Fruit fly (Drosophila melanogaster): ENCODE results near the gene 4E-T.

The 4E-T gene

dm6 chr4:930311-931198 is 27.6 kb downstream of the 4E-T start, which contains the start of gene eIF4G1 (continued):
- TF ChIP-seq Ets97D (GFP tag; optimal IDR thresholded peaks at IDR 0.05) (peak; percentile 39), tll (GFP tag; optimal IDR thresholded peaks at IDR 0.05) (no peak), PHDP (tag; optimal IDR thresholded peaks at IDR 0.05) (no peak), corto (GFP tag; optimal IDR thresholded peaks at IDR 0.05) (no peak), CG3281 (GFP tag; optimal IDR thresholded peaks at IDR 0.05) (no peak), Usf (GFP tag; optimal IDR thresholded peaks at IDR 0.05) (no peak), CG4617 (GFP tag; optimal IDR thresholded peaks at IDR 0.05; ENCODE audit: borderline replicate concordance) (peak; percentile 54), Nf-YB (GFP tag; optimal IDR thresholded peaks at IDR 0.05) (no peak), Dll (GFP tag; IDR thresholded peaks at IDR 0.05; ENCODE audit: partially characterized antibody) (peak; percentile 70), CG32767 (GFP tag; IDR thresholded peaks at IDR 0.05) (no peak), CG6689 (GFP tag; IDR thresholded peaks at IDR 0.05) (no peak), Lpt (GFP tag; optimal IDR thresholded peaks at IDR 0.05) (no peak), scrt (GFP tag; optimal IDR thresholded peaks at IDR 0.05) (no peak), Atf3 (GFP tag; optimal IDR thresholded peaks at IDR 0.05) (no peak), Ets65A (GFP tag) (no peak), CG1603 (tag; optimal IDR thresholded peaks at IDR 0.05) (peak; percentile 64), gfzf (GFP tag; optimal IDR thresholded peaks at IDR 0.05) (no peak), onecut (GFP tag; IDR thresholded peaks at IDR 0.05) (no peak), ab (GFP tag; optimal IDR thresholded peaks at IDR 0.05) (no peak), row (GFP tag; IDR thresholded peaks at IDR 0.05) (peak; percentile 38; the same call in 1 of the 3 replicates), CG17568 (GFP tag; optimal IDR thresholded peaks at IDR 0.05) (no peak), CG16813 (GFP tag; IDR thresholded peaks at IDR 0.05; ENCODE audit: partially characterized antibody) (peak; percentile 78; the same call in 2 of the 3 replicates), gem (tag; optimal IDR thresholded peaks at IDR 0.05) (peak; percentile 3), gt (GFP tag; IDR thresholded peaks at IDR 0.05) (no peak), CG4854 (GFP tag; optimal IDR thresholded peaks at IDR 0.05) (no peak), ato (GFP tag; IDR thresholded peaks at IDR 0.05; ENCODE audit: partially characterized antibody) (no peak), CG10321 (GFP tag; IDR thresholded peaks at IDR 0.05) (no peak), CG3847 (GFP tag; IDR thresholded peaks at IDR 0.05) (no peak), CTCF (GFP tag; optimal IDR thresholded peaks at IDR 0.05) (no peak), Doc3 (GFP tag; IDR thresholded peaks at IDR 0.05; ENCODE audit: partially characterized antibody) (peak; percentile 54; the same call in 2 of the 3 replicates), CG3838 (GFP tag; optimal IDR thresholded peaks at IDR 0.05) (no peak), CG43689 (GFP tag; IDR thresholded peaks at IDR 0.05) (no peak), B-H2 (GFP tag; optimal IDR thresholded peaks at IDR 0.05) (peak; percentile 36), CG14965 (GFP tag; optimal IDR thresholded peaks at IDR 0.05; ENCODE audit: borderline replicate concordance) (no peak)

DNA sequence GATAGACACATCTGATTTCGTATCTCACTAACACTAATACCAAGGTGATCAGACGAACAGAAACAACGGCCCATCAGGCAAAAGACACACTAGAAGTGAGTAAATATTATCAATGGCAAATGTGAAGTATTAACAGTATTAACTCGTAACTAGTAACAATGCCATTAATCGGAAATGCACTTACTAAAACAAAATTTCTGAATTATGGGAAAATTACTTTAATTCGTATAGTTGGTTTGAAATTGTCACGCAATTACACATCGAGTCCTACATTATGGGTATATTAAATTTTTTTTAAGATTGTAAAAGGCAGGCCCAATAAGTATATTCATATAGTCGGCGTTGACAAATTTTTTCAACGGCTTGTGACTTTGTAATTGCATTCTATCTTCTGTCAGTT is 35.6 kb downstream of the 4E-T start:
- no peak for TF ChIP-seq CG10654 (GFP tag; optimal IDR thresholded peaks at IDR 0.05)
- TF ChIP-seq CG9817 (tag; optimal IDR thresholded peaks at IDR 0.05) = no peak
- TF ChIP-seq CG4707 (GFP tag; optimal IDR thresholded peaks at IDR 0.05) = no peak
- TF ChIP-seq ftz-f1 (GFP tag; optimal IDR thresholded peaks at IDR 0.05) = no peak
- no peak for TF ChIP-seq wor (GFP tag; IDR thresholded peaks at IDR 0.05)
- no peak for TF ChIP-seq CG3281 (GFP tag; optimal IDR thresholded peaks at IDR 0.05)
- no peak for TF ChIP-seq inv (GFP tag; IDR thresholded peaks at IDR 0.05; ENCODE audit: partially characterized antibody)
- TF ChIP-seq nom (GFP tag; optimal IDR thresholded peaks at IDR 0.05) = no peak
- TF ChIP-seq E2f1 (GFP tag; IDR thresholded peaks at IDR 0.05) = no peak
- no peak for TF ChIP-seq Hmx (GFP tag; optimal IDR thresholded peaks at IDR 0.05)
- TF ChIP-seq CG6765 (GFP tag; optimal IDR thresholded peaks at IDR 0.05) = no peak
- no peak for TF ChIP-seq CG2712 (tag; optimal IDR thresholded peaks at IDR 0.05)
- no peak for TF ChIP-seq CG17829 (tag; optimal IDR thresholded peaks at IDR 0.05)
- TF ChIP-seq lov (optimal IDR thresholded peaks at IDR 0.05) = no peak
- no peak for TF ChIP-seq lov (GFP tag; IDR thresholded peaks at IDR 0.05)
- TF ChIP-seq kah (GFP tag; optimal IDR thresholded peaks at IDR 0.05) = no peak
- no peak for TF ChIP-seq ssp (GFP tag; IDR thresholded peaks at IDR 0.05)
- TF ChIP-seq dan (GFP tag; IDR thresholded peaks at IDR 0.05) = no peak
